Fruit fly (Drosophila melanogaster) whole organism, prepupa: ENCODE results near the gene CG33631.

ENCODE experiments used
- CG10669 ChIP-seq: fragments of 200-800 bp; sonication (Bioruptor generic); optimal IDR thresholded peaks from 3 replicates; lab custom pipeline; 2018; ENCODE audit warnings: missing biosample characterization, mild to moderate bottlenecking, missing genetic modification characterization, moderate library complexity
- CG11294 ChIP-seq: fragments of 200-800 bp; sonication (Bioruptor generic); IDR thresholded peaks from 2 replicates; pipeline ENCODE4 v1.3.6; 2022; ENCODE audit warnings: missing biosample characterization, missing genetic modification characterization
- CG11762 ChIP-seq: fragments of 200-800 bp; sonication (Bioruptor generic); optimal IDR thresholded peaks from 3 replicates; lab custom pipeline; 2016; ENCODE audit warnings: missing biosample characterization, missing genetic modification characterization; ENCODE audit not compliant: insufficient read depth
- CG1621 ChIP-seq: fragments of 200-800 bp; sonication (Bioruptor generic); optimal IDR thresholded peaks from 3 replicates; lab custom pipeline; 2018; ENCODE audit warnings: missing biosample characterization, mild to moderate bottlenecking, missing genetic modification characterization
- CG16779 ChIP-seq: fragments of 200-800 bp; sonication (Bioruptor generic); optimal IDR thresholded peaks from 3 replicates; lab custom pipeline; 2017; ENCODE audit warnings: missing biosample characterization, mild to moderate bottlenecking, missing genetic modification characterization
- CG3032 ChIP-seq: fragments of 200-800 bp; optimal IDR thresholded peaks from 2 replicates; lab custom pipeline; 2019; ENCODE audit warnings: missing biosample characterization, mild to moderate bottlenecking, missing genetic modification characterization, moderate library complexity
- CG31627 ChIP-seq: fragments of 200-800 bp; sonication (Bioruptor generic); optimal IDR thresholded peaks from 3 replicates; lab custom pipeline; 2016; ENCODE audit warnings: missing biosample characterization, missing genetic modification characterization
- CG32006 ChIP-seq: fragments of 200-800 bp; sonication (Bioruptor generic); optimal IDR thresholded peaks from 3 replicates; lab custom pipeline; 2017; ENCODE audit warnings: missing biosample characterization, mild to moderate bottlenecking, missing genetic modification characterization
- CG4318 ChIP-seq: fragments of 200-800 bp; sonication (Bioruptor generic); optimal IDR thresholded peaks from 3 replicates; lab custom pipeline; 2017; ENCODE audit warnings: missing biosample characterization, mild to moderate bottlenecking, missing genetic modification characterization
- CG6276 ChIP-seq: fragments of 200-800 bp; sonication (Bioruptor generic); optimal IDR thresholded peaks from 2 replicates; lab custom pipeline; 2017; ENCODE audit warnings: missing biosample characterization, mild to moderate bottlenecking, missing genetic modification characterization
- CG6792 ChIP-seq: fragments of 200-800 bp; sonication (Bioruptor generic); optimal IDR thresholded peaks from 3 replicates; lab custom pipeline; 2016; ENCODE audit warnings: missing biosample characterization, missing genetic modification characterization
- CG9139 ChIP-seq: fragments of 200-800 bp; sonication (Bioruptor generic); optimal IDR thresholded peaks from 3 replicates; lab custom pipeline; 2017; ENCODE audit warnings: missing biosample characterization, mild to moderate bottlenecking, missing genetic modification characterization
- Eip75B ChIP-seq: fragments of 200-800 bp; sonication (Bioruptor generic); optimal IDR thresholded peaks from 3 replicates; lab custom pipeline; 2016; ENCODE audit warnings: missing biosample characterization, missing genetic modification characterization
- Eip78C ChIP-seq: fragments of 200-800 bp; sonication (Bioruptor generic); peaks from one replicate; lab custom pipeline; 2016; ENCODE audit warnings: missing biosample characterization, missing genetic modification characterization
- Eip93F ChIP-seq: fragments of 200-800 bp; sonication (Bioruptor generic); optimal IDR thresholded peaks from 2 replicates; lab custom pipeline; 2016; ENCODE audit warnings: missing biosample characterization, mild to moderate bottlenecking, missing genetic modification characterization
- Hr4 ChIP-seq: fragments of 200-800 bp; sonication (Bioruptor generic); optimal IDR thresholded peaks from 3 replicates; lab custom pipeline; 2016; ENCODE audit warnings: missing biosample characterization, missing genetic modification characterization
- Lpt ChIP-seq: fragments of 200-800 bp; sonication (Bioruptor generic); optimal IDR thresholded peaks from 3 replicates; lab custom pipeline; 2016; ENCODE audit warnings: missing biosample characterization, missing genetic modification characterization
- Met ChIP-seq: fragments of 200-800 bp; sonication (Bioruptor generic); optimal IDR thresholded peaks from 3 replicates; lab custom pipeline; 2016; ENCODE audit warnings: missing biosample characterization, missing genetic modification characterization
- Smox ChIP-seq: fragments of 200-800 bp; sonication (Bioruptor generic); optimal IDR thresholded peaks from 3 replicates; lab custom pipeline; 2016; ENCODE audit warnings: missing biosample characterization, missing genetic modification characterization
- Sox15 ChIP-seq: fragments of 200-800 bp; sonication (Bioruptor generic); optimal IDR thresholded peaks from 3 replicates; lab custom pipeline; 2016; ENCODE audit warnings: missing biosample characterization, missing genetic modification characterization
- achi ChIP-seq: fragments of 200-800 bp; sonication (Bioruptor generic); optimal IDR thresholded peaks from 3 replicates; lab custom pipeline; 2016; ENCODE audit warnings: missing biosample characterization, missing genetic modification characterization
- dac ChIP-seq: fragments of 200-800 bp; sonication (Bioruptor generic); optimal IDR thresholded peaks from 2 replicates; lab custom pipeline; 2017; ENCODE audit warnings: missing biosample characterization, mild to moderate bottlenecking, missing genetic modification characterization
- dsx ChIP-seq: fragments of 200-800 bp; optimal IDR thresholded peaks from 3 replicates; lab custom pipeline; 2019; ENCODE audit warnings: missing biosample characterization, mild to moderate bottlenecking, missing genetic modification characterization, moderate library complexity; ENCODE audit not compliant: poor library complexity, severe bottlenecking
- eg ChIP-seq: fragments of 200-800 bp; sonication (Bioruptor generic); IDR thresholded peaks from 3 replicates; pipeline ENCODE4 v1.3.6; 2022; ENCODE audit warnings: missing biosample characterization, missing genetic modification characterization
- fd59A ChIP-seq: fragments of 200-800 bp; sonication (Bioruptor generic); optimal IDR thresholded peaks from 2 replicates; lab custom pipeline; 2017; ENCODE audit warnings: missing biosample characterization, mild to moderate bottlenecking, missing genetic modification characterization, missing genetic modification reagents
- fkh ChIP-seq: fragments of 200-800 bp; sonication (Bioruptor generic); optimal IDR thresholded peaks from 3 replicates; lab custom pipeline; 2017; ENCODE audit warnings: missing biosample characterization, mild to moderate bottlenecking, missing genetic modification characterization, moderate library complexity
- lz ChIP-seq: fragments of 200-800 bp; sonication (Bioruptor generic); optimal IDR thresholded peaks from 3 replicates; lab custom pipeline; 2016; ENCODE audit warnings: missing biosample characterization, missing genetic modification characterization
- net ChIP-seq: fragments of 200-800 bp; sonication (Bioruptor generic); optimal IDR thresholded peaks from 3 replicates; lab custom pipeline; 2016; ENCODE audit warnings: missing biosample characterization, missing genetic modification characterization
- salr ChIP-seq, 2 experiments: fragments of 200-800 bp; sonication (Bioruptor generic); optimal IDR thresholded peaks; 3 replicates each; lab custom pipeline; 2016 to 2018; ENCODE audit warnings: missing biosample characterization in 2 of 2, missing genetic modification characterization in 2 of 2, mild to moderate bottlenecking in 1 of 2
- spab ChIP-seq: fragments of 200-800 bp; sonication (Bioruptor generic); optimal IDR thresholded peaks from 2 replicates; lab custom pipeline; 2017; ENCODE audit warnings: missing biosample characterization, mild to moderate bottlenecking, missing genetic modification characterization, missing genetic modification reagents
- ss ChIP-seq, 2 experiments: fragments of 200-800 bp; sonication (Bioruptor generic); optimal IDR thresholded peaks; 2 replicates in 1 of 2; 3 replicates in 1 of 2; lab custom pipeline; 2017 to 2018; ENCODE audit warnings: mild to moderate bottlenecking in 2 of 2, missing biosample characterization in 2 of 2, missing genetic modification characterization in 2 of 2, moderate library complexity in 1 of 2
- svp ChIP-seq: fragments of 200-800 bp; sonication (Bioruptor generic); peaks from one replicate; lab custom pipeline; 2016; ENCODE audit warnings: missing biosample characterization, missing genetic modification characterization
- topi ChIP-seq: fragments of 200-800 bp; sonication (Bioruptor generic); optimal IDR thresholded peaks from 3 replicates; lab custom pipeline; 2016; ENCODE audit warnings: missing biosample characterization, missing genetic modification characterization
- vri ChIP-seq: fragments of 200-800 bp; sonication (Bioruptor generic); optimal IDR thresholded peaks from 3 replicates; lab custom pipeline; 2016; ENCODE audit warnings: missing biosample characterization, mild to moderate bottlenecking, missing genetic modification characterization

CG33631 gene

dm6 chr3R:10059358-10059757 is 4.4 kb upstream of the CG33631 start:
- TF ChIP-seq vri (GFP tag; lab: Kevin White, UChicago) (peak; percentile 27), dsx (GFP tag; lab: Kevin White, UChicago) (no peak)

dm6 chr3R:10059952-10060351 is 3.9 kb upstream of the CG33631 start, which contains the start of gene Npc2c:
Gene Npc2c (plus strand): TSS chr3R:10060252.
- TF ChIP-seq CG6276 (no peak), Sox15 (GFP tag; lab: Kevin White, UChicago) (no peak), salr (GFP tag; optimal IDR thresholded peaks at IDR 0.05; lab: Kevin White, UChicago) (no peak), vri (GFP tag; lab: Kevin White, UChicago) (no peak), achi (GFP tag; lab: Kevin White, UChicago) (no peak), CG16779 (tag; lab: Kevin White, UChicago) (no peak), Eip75B (GFP tag; lab: Kevin White, UChicago) (no peak), CG4318 (GFP tag; lab: Kevin White, UChicago) (no peak), dsx (GFP tag; lab: Kevin White, UChicago) (no peak), net (no peak), ss (GFP tag; optimal IDR thresholded peaks at IDR 0.05; lab: Kevin White, UChicago) (no peak), CG11762 (GFP tag; lab: Kevin White, UChicago) (no peak), fd59A (GFP tag; lab: Kevin White, UChicago) (no peak), CG6792 (GFP tag; lab: Kevin White, UChicago) (no peak), Smox (GFP tag; lab: Kevin White, UChicago) (no peak), svp (GFP tag; lab: Kevin White, UChicago) (no peak)

DNA sequence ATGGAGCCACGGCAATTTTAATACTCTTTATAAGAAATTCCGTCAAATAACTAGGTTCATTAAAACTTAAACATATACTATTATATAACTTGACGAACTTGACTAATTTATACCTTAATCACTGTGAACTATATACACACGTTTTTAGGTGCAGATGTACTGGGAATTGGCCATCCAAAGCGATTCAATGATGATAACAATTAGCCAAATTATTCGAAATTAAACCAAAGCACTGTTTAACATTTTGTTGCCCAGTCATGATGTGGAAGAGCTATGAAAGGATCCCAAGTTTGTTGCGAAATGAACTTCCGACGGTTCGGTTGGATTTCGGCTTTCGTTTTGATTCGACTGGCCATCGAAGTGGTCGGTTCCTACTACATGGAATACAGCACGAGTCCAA is 1.5 kb upstream of the CG33631 start, which contains the start of gene CG33630:
Gene CG33630 (plus strand): TSS at position 301 of the 400 bp plus-strand sequence.
- no peak for TF ChIP-seq Hr4
- TF ChIP-seq CG32006 (GFP tag; lab: Kevin White, UChicago), result no peak
- no peak for TF ChIP-seq salr (GFP tag; optimal IDR thresholded peaks at IDR 0.05; lab: Kevin White, UChicago)
- no peak for TF ChIP-seq CG31627

DNA sequence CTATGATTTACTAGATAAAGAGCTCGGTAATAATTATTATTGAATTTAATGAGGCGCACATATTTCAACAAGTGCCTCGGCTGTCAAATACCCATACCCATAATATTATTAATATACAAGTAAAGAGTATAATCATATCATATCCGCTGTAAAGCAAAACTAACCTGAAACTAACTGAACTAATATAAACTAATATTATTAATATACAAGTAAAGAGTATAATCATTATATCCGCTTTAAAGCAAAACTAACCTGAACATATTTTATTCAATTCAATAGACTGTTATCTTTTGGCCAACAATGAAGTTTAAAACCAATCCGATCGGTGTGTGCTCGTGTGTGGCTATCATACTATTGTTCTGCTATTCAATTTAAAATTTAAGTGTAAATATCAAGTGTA is 2.7 kb downstream of the CG33631 start, which contains the start of gene CG33783:
Gene CG33783 (plus strand): TSS at position 301 of the 400 bp plus-strand sequence.
- no peak for TF ChIP-seq CG11294 (GFP tag; lab: Robert Waterston, UW)
- no peak for TF ChIP-seq CG10669 (GFP tag; lab: Kevin White, UChicago)
- no peak for TF ChIP-seq achi (GFP tag; lab: Kevin White, UChicago)
- no peak for TF ChIP-seq CG6276
- TF ChIP-seq salr (GFP tag; optimal IDR thresholded peaks at IDR 0.05; lab: Kevin White, UChicago), result no peak
- no peak for TF ChIP-seq fkh (GFP tag; lab: Kevin White, UChicago)
- no peak for TF ChIP-seq spab (GFP tag; lab: Kevin White, UChicago)
- no peak for TF ChIP-seq CG3032 (tag; lab: Kevin White, UChicago)
- no peak for TF ChIP-seq topi (GFP tag; lab: Kevin White, UChicago)
- TF ChIP-seq eg (GFP tag; lab: Robert Waterston, UW), result no peak
- no peak for TF ChIP-seq CG9139 (GFP tag; lab: Kevin White, UChicago)
- TF ChIP-seq Sox15 (GFP tag; lab: Kevin White, UChicago), result no peak

dm6 chr3R:10067605-10068004 is 3.8 kb downstream of the CG33631 start, which contains the start of gene CG33784:
Gene CG33784 (plus strand): TSS chr3R:10067905.
- no peak for TF ChIP-seq dac (GFP tag; lab: Kevin White, UChicago)
- no peak for TF ChIP-seq Met
- TF ChIP-seq CG1621, result no peak
- no peak for TF ChIP-seq lz (GFP tag; lab: Kevin White, UChicago)
- TF ChIP-seq Eip78C (GFP tag; lab: Kevin White, UChicago), result no peak
- no peak for TF ChIP-seq net
- TF ChIP-seq Eip93F (GFP tag; lab: Kevin White, UChicago), result no peak
- TF ChIP-seq Lpt (GFP tag; lab: Kevin White, UChicago), result no peak
